Fruit fly (Drosophila melanogaster) whole organism, pupa: Measurements from ENCODE around the gene CG33985.

Source experiments
- CG10348 ChIP-seq: fragments of 200-800 bp; sonication (Bioruptor generic); IDR thresholded peaks from 2 replicates; pipeline ENCODE4 v1.3.6; 2022; ENCODE audit warnings: missing biosample characterization, missing genetic modification characterization
- CG12605 ChIP-seq: fragments of 200-800 bp; sonication (Bioruptor generic); IDR thresholded peaks from 2 replicates; pipeline ENCODE4 v1.3.6; 2022; ENCODE audit warnings: missing biosample characterization, missing genetic modification characterization
- CG13204 ChIP-seq: fragments of 200-800 bp; sonication (Bioruptor generic); optimal IDR thresholded peaks from 2 replicates; lab custom pipeline; 2018; ENCODE audit warnings: missing biosample characterization, mild to moderate bottlenecking, missing genetic modification characterization, moderate library complexity
- CG14655 ChIP-seq: fragments of 200-800 bp; sonication (Bioruptor generic); optimal IDR thresholded peaks from 3 replicates; lab custom pipeline; 2017; ENCODE audit warnings: mild to moderate bottlenecking, missing biosample characterization, missing genetic modification reagents, missing genetic modification characterization
- CG15710 ChIP-seq: fragments of 200-800 bp; sonication (Bioruptor generic); optimal IDR thresholded peaks from 2 replicates; lab custom pipeline; 2018; ENCODE audit warnings: missing biosample characterization, mild to moderate bottlenecking, missing genetic modification characterization, moderate library complexity
- CG17806 ChIP-seq: fragments of 200-800 bp; sonication (Bioruptor generic); optimal IDR thresholded peaks from 2 replicates; lab custom pipeline; 2018; ENCODE audit warnings: missing biosample characterization, mild to moderate bottlenecking, missing genetic modification characterization, moderate library complexity
- CG32121 ChIP-seq: fragments of 200-800 bp; sonication (Bioruptor generic); IDR thresholded peaks from 2 replicates; pipeline ENCODE4 v1.3.6; 2022; ENCODE audit warnings: missing biosample characterization, missing genetic modification characterization
- CG34367 ChIP-seq: fragments of 200-800 bp; sonication (Bioruptor generic); optimal IDR thresholded peaks from 2 replicates; lab custom pipeline; 2018; ENCODE audit warnings: missing biosample characterization, mild to moderate bottlenecking, missing genetic modification characterization
- CG4496 ChIP-seq: fragments of 200-800 bp; sonication (Bioruptor generic); IDR thresholded peaks from 3 replicates; pipeline ENCODE4 v1.3.6; 2022; ENCODE audit warnings: missing biosample characterization, missing genetic modification characterization
- CG8159 ChIP-seq: fragments of 200-800 bp; sonication (Bioruptor generic); optimal IDR thresholded peaks from 3 replicates; lab custom pipeline; 2018; ENCODE audit warnings: missing biosample characterization, mild to moderate bottlenecking, missing genetic modification characterization, moderate library complexity
- CG8301 ChIP-seq: fragments of 200-800 bp; sonication (Bioruptor generic); optimal IDR thresholded peaks from 2 replicates; lab custom pipeline; 2018; ENCODE audit warnings: missing biosample characterization, mild to moderate bottlenecking, missing genetic modification characterization
- CG9948 ChIP-seq: fragments of 200-800 bp; sonication (Bioruptor generic); optimal IDR thresholded peaks from 2 replicates; lab custom pipeline; 2018; ENCODE audit warnings: missing biosample characterization, mild to moderate bottlenecking, missing genetic modification characterization, moderate library complexity
- D1 ChIP-seq: fragments of 200-800 bp; sonication (Bioruptor generic); optimal IDR thresholded peaks from 2 replicates; lab custom pipeline; 2018; ENCODE audit warnings: missing biosample characterization, mild to moderate bottlenecking, missing genetic modification characterization, moderate library complexity
- EcR ChIP-seq: fragments of 200-800 bp; sonication (Bioruptor generic); optimal IDR thresholded peaks from 3 replicates; lab custom pipeline; 2019; ENCODE audit warnings: missing biosample characterization, missing genetic modification characterization, mild to moderate bottlenecking, moderate library complexity, missing genetic modification reagents
- Ets98B ChIP-seq: fragments of 200-800 bp; sonication (Bioruptor generic); IDR thresholded peaks from 2 replicates; pipeline ENCODE4 v1.3.6; 2022; ENCODE audit warnings: missing biosample characterization, missing genetic modification characterization
- Pif1A ChIP-seq: fragments of 200-800 bp; sonication (Bioruptor generic); optimal IDR thresholded peaks from 3 replicates; lab custom pipeline; 2016; ENCODE audit warnings: missing biosample characterization, missing genetic modification characterization
- Pif1B ChIP-seq: fragments of 200-800 bp; sonication (Bioruptor generic); optimal IDR thresholded peaks from 3 replicates; lab custom pipeline; 2016; ENCODE audit warnings: missing biosample characterization, missing genetic modification characterization
- Snoo ChIP-seq: fragments of 200-800 bp; sonication (Bioruptor generic); optimal IDR thresholded peaks from 3 replicates; lab custom pipeline; 2017; ENCODE audit warnings: missing biosample characterization, mild to moderate bottlenecking, missing genetic modification characterization, inconsistent platforms
- fd96Ca ChIP-seq: fragments of 200-800 bp; sonication (Bioruptor generic); IDR thresholded peaks from 3 replicates; pipeline ENCODE4 v1.3.6; 2022; ENCODE audit warnings: missing biosample characterization, missing genetic modification characterization
- gl ChIP-seq: fragments of 200-800 bp; sonication (Bioruptor generic); optimal IDR thresholded peaks from 2 replicates; lab custom pipeline; 2018; ENCODE audit warnings: missing biosample characterization, mild to moderate bottlenecking, missing genetic modification characterization
- rn ChIP-seq: fragments of 200-800 bp; sonication (Bioruptor generic); IDR thresholded peaks from 2 replicates; pipeline ENCODE4 v1.3.6; 2022; ENCODE audit warnings: missing biosample characterization, missing genetic modification characterization

The CG33985 gene

dm6 chr3L:15532368-15533030 is 5.9 kb upstream of the CG33985 start:
- TF ChIP-seq CG8159 (tag; lab: Kevin White, UChicago) (peak; percentile 63), EcR (peak; percentile 73), CG34367 (tag; lab: Kevin White, UChicago) (no peak), CG13204 (no peak), CG9948 (tag; lab: Kevin White, UChicago) (peak; percentile 45), rn (GFP tag; lab: Robert Waterston, UW) (0 out of 2 replicates have a peak, but pooled peaks have one; percentile 31), Ets98B (GFP tag; lab: Robert Waterston, UW) (peak; percentile 64; the same call in 1 of the 2 replicates), fd96Ca (GFP tag; lab: Robert Waterston, UW) (peak; percentile 51; the same call in 2 of the 3 replicates), CG12605 (GFP tag; lab: Robert Waterston, UW) (peak; percentile 40), Pif1B (GFP tag; lab: Kevin White, UChicago) (no peak), CG8301 (peak; percentile 60), CG15710 (tag; lab: Kevin White, UChicago) (peak; percentile 9), Snoo (tag; lab: Kevin White, UChicago) (peak; percentile 3), Pif1A (GFP tag; lab: Kevin White, UChicago) (no peak), CG32121 (GFP tag; lab: Robert Waterston, UW) (peak; percentile 50; the same call in 1 of the 2 replicates), CG17806 (tag; lab: Kevin White, UChicago) (peak; percentile 4), CG14655 (GFP tag; lab: Kevin White, UChicago) (peak; percentile 79), D1 (tag; lab: Kevin White, UChicago) (no peak), CG4496 (peak; percentile 90), CG10348 (GFP tag; lab: Robert Waterston, UW) (0 out of 2 replicates have a peak, but pooled peaks have one; percentile 6), gl (tag; lab: Kevin White, UChicago) (no peak)

- TF ChIP-seq CG12605 (GFP tag; lab: Robert Waterston, UW): no peak
- TF ChIP-seq rn (GFP tag; lab: Robert Waterston, UW): no peak
- no peak for TF ChIP-seq Pif1A (GFP tag; lab: Kevin White, UChicago)
- no peak for TF ChIP-seq Snoo (tag; lab: Kevin White, UChicago)
- no peak for TF ChIP-seq EcR
- TF ChIP-seq CG4496: no peak
- no peak for TF ChIP-seq CG8159 (tag; lab: Kevin White, UChicago)
- no peak for TF ChIP-seq CG15710 (tag; lab: Kevin White, UChicago)
- no peak for TF ChIP-seq CG8301
- no peak for TF ChIP-seq CG34367 (tag; lab: Kevin White, UChicago)
- no peak for TF ChIP-seq Ets98B (GFP tag; lab: Robert Waterston, UW)
- TF ChIP-seq CG10348 (GFP tag; lab: Robert Waterston, UW): no peak
- TF ChIP-seq D1 (tag; lab: Kevin White, UChicago): no peak
- TF ChIP-seq Pif1B (GFP tag; lab: Kevin White, UChicago): no peak
- TF ChIP-seq CG14655 (GFP tag; lab: Kevin White, UChicago): no peak
- TF ChIP-seq CG17806 (tag; lab: Kevin White, UChicago): no peak
- TF ChIP-seq gl (tag; lab: Kevin White, UChicago): no peak
- TF ChIP-seq CG13204: no peak
- no peak for TF ChIP-seq fd96Ca (GFP tag; lab: Robert Waterston, UW)
- TF ChIP-seq CG32121 (GFP tag; lab: Robert Waterston, UW): no peak
These were observed 5.1 kb upstream of the CG33985 start, which contains the start of gene CG43248 for dm6 chr3L:15531423-15532325. TSS of gene CG43248 (minus strand) at chr3L:15531473.

DNA sequence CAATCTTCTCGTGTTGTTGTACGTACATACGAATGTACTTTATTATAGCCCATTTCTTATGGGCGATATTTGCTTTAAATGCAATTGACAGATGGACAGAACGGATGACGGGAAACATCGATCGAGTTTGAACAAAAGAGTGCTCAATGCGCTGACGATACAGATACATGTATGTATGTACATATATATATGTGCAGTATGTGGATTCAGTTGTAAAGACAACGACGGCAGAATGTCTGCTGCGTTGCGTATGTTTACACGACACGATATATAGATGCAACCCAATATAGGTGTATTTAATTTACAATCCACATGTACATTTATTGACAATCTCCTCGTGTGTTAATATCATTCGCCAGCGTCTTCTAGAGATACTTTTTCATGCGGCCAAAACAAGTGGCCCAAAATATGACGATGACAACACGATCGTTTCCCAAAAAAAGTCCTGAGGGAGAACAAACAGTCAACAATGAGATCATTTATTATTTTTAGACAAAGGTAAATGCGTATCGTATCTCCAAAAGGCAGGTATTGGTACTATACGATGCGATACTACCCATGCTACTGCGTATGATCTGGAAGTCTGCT is 4.1 kb upstream of the CG33985 start:
- TF ChIP-seq CG34367 (tag; lab: Kevin White, UChicago) (no peak), gl (tag; lab: Kevin White, UChicago) (peak; percentile 30), EcR (peak; percentile 23), CG12605 (GFP tag; lab: Robert Waterston, UW) (no peak)

DNA sequence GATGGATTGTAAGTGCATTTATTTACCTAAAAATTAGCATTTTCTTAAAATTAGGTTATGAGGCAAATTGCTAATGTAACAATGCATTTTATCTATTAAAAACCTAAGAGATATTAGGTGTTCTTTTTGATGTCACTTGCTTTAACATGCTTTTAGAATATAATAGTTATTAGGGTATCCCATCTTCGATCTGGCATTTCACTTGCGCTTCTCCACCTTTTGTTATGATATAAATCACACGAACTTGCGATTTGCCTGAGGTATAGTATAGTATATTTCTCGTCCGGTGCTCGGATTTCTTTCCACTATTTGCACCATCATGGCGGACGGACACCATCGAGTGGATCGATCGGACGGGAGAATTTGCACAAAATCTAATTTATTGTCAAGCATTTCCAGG is 3.5 kb upstream of the CG33985 start:
- TF ChIP-seq Ets98B (GFP tag; lab: Robert Waterston, UW): no peak
- no peak for TF ChIP-seq Snoo (tag; lab: Kevin White, UChicago)
- no peak for TF ChIP-seq CG8301
- TF ChIP-seq CG13204: no peak
- no peak for TF ChIP-seq CG15710 (tag; lab: Kevin White, UChicago)
- no peak for TF ChIP-seq EcR
- TF ChIP-seq, all 21 proteins: peak for 0

DNA sequence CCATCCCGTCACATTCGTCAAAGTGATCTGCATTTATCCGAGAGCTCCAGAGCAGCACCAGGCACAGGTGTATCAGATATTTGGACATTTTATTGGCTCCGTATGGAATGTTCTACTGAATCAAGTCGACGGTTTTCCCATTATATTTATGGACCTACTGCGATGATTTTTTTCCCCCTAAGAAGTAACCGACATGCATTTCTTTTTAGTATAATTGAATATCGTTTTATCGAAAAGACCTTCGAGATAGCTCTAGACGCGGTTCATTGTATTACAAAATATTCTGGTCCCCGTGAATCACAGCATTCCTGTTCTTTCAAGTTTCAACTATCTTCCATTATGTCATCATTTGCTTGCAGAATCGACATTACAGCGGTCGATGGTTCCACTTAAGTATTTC is 2.5 kb upstream of the CG33985 start, which contains the start of gene obst-H:
TSS of gene obst-H (minus strand) at position 101 of the 400 bp plus-strand sequence.
- TF ChIP-seq Snoo (tag; lab: Kevin White, UChicago): no peak
- no peak for TF ChIP-seq fd96Ca (GFP tag; lab: Robert Waterston, UW)
- TF ChIP-seq CG12605 (GFP tag; lab: Robert Waterston, UW): no peak
- no peak for TF ChIP-seq CG10348 (GFP tag; lab: Robert Waterston, UW)
- no peak for TF ChIP-seq gl (tag; lab: Kevin White, UChicago)
